Fruit fly (Drosophila melanogaster) whole organism, embryonic: Measurements from ENCODE around the gene Spt6.

Experiments
- CG10462 ChIP-seq: fragments of 200-800 bp; sonication (Bioruptor generic); optimal IDR thresholded peaks from 2 replicates; lab custom pipeline; 2016; ENCODE audit warnings: missing biosample characterization, missing genetic modification characterization
- CG13287 ChIP-seq: fragments of 200-800 bp; sonication (Bioruptor generic); IDR thresholded peaks from 2 replicates; pipeline ENCODE4 v1.3.6; 2022; ENCODE audit warnings: missing biosample characterization, missing genetic modification characterization; ENCODE audit not compliant: partially characterized antibody
- CG2678 ChIP-seq: fragments of 200-800 bp; sonication (Bioruptor generic); optimal IDR thresholded peaks from 3 replicates; lab custom pipeline; 2019; ENCODE audit warnings: missing biosample characterization, mild to moderate bottlenecking, missing genetic modification characterization, moderate library complexity
- CG7372 ChIP-seq: fragments of 200-800 bp; sonication (Bioruptor generic); IDR thresholded peaks from 2 replicates; pipeline ENCODE4 v1.3.6; 2022; ENCODE audit warnings: missing biosample characterization, missing genetic modification characterization
- Dbx ChIP-seq: fragments of 200-800 bp; sonication (Bioruptor generic); IDR thresholded peaks from 3 replicates; pipeline ENCODE4 v1.3.6; 2022; ENCODE audit warnings: missing biosample characterization, missing genetic modification characterization
- MTF-1 ChIP-seq: fragments of 200-800 bp; sonication (Bioruptor generic); optimal IDR thresholded peaks from 2 replicates; lab custom pipeline; 2018; ENCODE audit warnings: missing biosample characterization, mild to moderate bottlenecking, missing genetic modification characterization, borderline replicate concordance
- Ssrp ChIP-seq: fragments of 200-800 bp; sonication (Bioruptor generic); optimal IDR thresholded peaks from 2 replicates; lab custom pipeline; 2018; ENCODE audit warnings: missing biosample characterization, mild to moderate bottlenecking, missing genetic modification characterization, moderate library complexity
- TFAM ChIP-seq: fragments of 200-800 bp; sonication (Bioruptor generic); optimal IDR thresholded peaks from 2 replicates; lab custom pipeline; 2017; ENCODE audit warnings: missing biosample characterization, missing genetic modification characterization, inconsistent platforms
- cwo ChIP-seq: fragments of 200-800 bp; sonication (Bioruptor generic); optimal IDR thresholded peaks from 3 replicates; lab custom pipeline; 2017; ENCODE audit warnings: missing biosample characterization, missing genetic modification characterization, mild to moderate bottlenecking, moderate library complexity, missing genetic modification reagents
- pan ChIP-seq, 4 experiments: fragments of >200 bp in 3 of 4; fragments of 200-800 bp in 1 of 4; sonication (Bioruptor generic) in 1 of 4; optimal IDR thresholded peaks in 3 of 4; IDR thresholded peaks in 1 of 4; 2 replicates each; pipeline versions ENCODE4 v1.3.6 to Lab custom; 2017 to 2022; ENCODE audit warnings: missing biosample characterization in 2 of 4, missing genetic modification characterization in 2 of 4, mixed read lengths in 1 of 4
- slp2 ChIP-seq: fragments of 200-800 bp; sonication (Bioruptor generic); optimal IDR thresholded peaks from 2 replicates; lab custom pipeline; 2016; ENCODE audit warnings: missing biosample characterization, missing genetic modification characterization
- trem ChIP-seq: fragments of 200-800 bp; optimal IDR thresholded peaks from 3 replicates; lab custom pipeline; 2019; ENCODE audit warnings: missing biosample characterization, mild to moderate bottlenecking, missing genetic modification characterization, moderate library complexity

DNA sequence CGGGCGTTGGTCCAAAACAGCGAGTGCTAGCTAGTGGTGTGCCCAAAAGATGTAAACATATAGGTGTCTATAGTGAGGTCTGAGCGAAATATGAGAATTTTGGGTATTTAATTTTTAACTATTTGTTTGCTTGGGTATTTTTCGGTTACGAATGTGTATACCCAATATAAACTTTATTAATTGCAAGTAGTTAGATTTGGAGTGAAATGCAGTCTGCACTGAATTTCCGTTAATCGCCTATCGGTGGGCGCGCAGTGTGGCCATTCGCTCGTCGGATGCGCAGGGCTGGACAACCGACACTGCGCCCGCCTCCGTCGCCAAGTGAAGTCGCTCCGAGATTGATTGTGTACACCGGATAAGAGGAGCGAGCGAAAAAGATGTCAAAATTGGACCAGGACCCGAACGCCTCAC lies 27.5 kb downstream of the Spt6 start, which contains the start of the genes CG15891 and CG3815:
- TF ChIP-seq TFAM (no peak), CG2678 (tag; lab: Kevin White, UChicago) (no peak), CG13287 (GFP tag; lab: Robert Waterston, UW) (peak; percentile 51; the same call in 1 of the 2 replicates), Ssrp (tag; lab: Kevin White, UChicago) (peak; percentile 5), pan (optimal IDR thresholded peaks at IDR 0.05; lab: Kevin White, UChicago) (no peak), pan (GFP tag; optimal IDR thresholded peaks at IDR 0.05 in 1 of 2, IDR thresholded peaks at IDR 0.05 in 1 of 2) (peak in 1 of 2 experiments; percentile 7), cwo (GFP tag; lab: Kevin White, UChicago) (no peak), CG10462 (GFP tag; lab: Kevin White, UChicago) (no peak), CG7372 (GFP tag; lab: Robert Waterston, UW) (peak; percentile 45; the same call in 1 of the 2 replicates), Dbx (peak; percentile 52; the same call in 1 of the 3 replicates), MTF-1 (GFP tag; lab: Kevin White, UChicago) (no peak), slp2 (peak; percentile 16), trem (tag; lab: Kevin White, UChicago) (peak; percentile 62)
